Fruit fly (Drosophila melanogaster): Measurements from ENCODE around the gene CG31431.

DNA sequence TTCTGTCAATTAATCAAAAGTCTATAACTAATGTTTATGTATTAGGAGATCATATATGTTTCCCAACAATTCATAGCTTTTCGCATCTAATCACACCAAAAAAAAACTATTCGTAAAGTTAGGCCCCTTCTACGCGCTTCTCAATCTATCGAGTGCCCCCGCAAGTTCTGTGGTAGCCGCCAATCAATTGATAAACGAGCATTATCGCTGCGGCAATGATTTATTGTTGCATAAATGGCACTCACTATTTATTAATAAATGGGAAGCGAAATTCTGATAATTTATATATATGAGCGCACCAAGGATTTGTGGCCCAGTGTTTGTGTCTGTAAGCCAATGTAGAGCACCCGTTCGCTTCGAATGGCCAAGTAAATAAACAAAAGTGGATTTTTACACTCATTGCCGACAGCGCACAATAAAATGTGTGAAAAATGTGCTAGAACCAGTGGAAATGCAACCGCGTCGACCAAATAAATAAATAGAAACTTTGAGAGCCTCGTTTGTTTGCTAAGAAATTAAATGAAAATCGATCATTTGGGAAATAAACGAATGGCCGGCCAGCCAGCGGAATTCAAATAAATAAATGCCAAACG is 963 bp downstream of the CG31431 start:
- TF ChIP-seq CG32264 (GFP tag; optimal IDR thresholded peaks at IDR 0.05) (no peak), pan (optimal IDR thresholded peaks at IDR 0.05) (no peak), jim (GFP tag; optimal IDR thresholded peaks at IDR 0.05) (no peak), tai (GFP tag; optimal IDR thresholded peaks at IDR 0.05) (no peak)
